Worm (Caenorhabditis elegans): Measurements from ENCODE around the gene srlf-4.

Gene srlf-4

DNA sequence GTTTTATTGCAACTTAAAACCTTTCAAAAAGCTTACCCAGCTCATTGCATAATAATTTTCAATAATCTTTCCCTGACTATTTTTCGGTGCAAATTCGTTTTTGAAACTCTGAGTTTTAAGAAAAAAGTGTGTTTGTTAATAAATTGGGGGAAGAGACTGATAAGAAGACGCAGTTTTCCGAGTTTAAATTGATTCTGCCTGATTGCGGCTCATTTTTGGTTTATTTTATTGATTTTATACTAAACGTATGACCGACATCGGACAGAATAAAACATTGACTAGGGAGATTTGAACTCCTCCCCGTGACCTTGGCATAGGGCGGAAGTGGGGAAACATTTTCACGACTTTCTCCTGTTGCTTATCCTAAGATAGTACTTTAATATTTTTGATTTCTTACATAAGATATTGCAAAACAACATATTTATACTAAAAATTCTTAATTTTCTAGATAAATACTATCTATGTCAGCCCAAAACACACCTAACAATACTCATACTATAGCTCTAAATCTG lies 27.8 kb downstream of the srlf-4 start, which contains the start of gene K08D8.7:
K08D8.7 (plus strand) TSS at position 462 of the 512 bp plus-strand sequence.
- TF ChIP-seq unc-39 (tag; optimal IDR thresholded peaks at IDR 0.05) (no peak), elt-3 (tag; optimal IDR thresholded peaks at IDR 0.05) (no peak), lsy-2 (tag; optimal IDR thresholded peaks at IDR 0.05) (no peak), bed-3 (GFP tag; optimal IDR thresholded peaks at IDR 0.05) (no peak), unc-120 (tag; optimal IDR thresholded peaks at IDR 0.05; ENCODE audit: poor library complexity, severe bottlenecking) (no peak), nhr-237 (tag; optimal IDR thresholded peaks at IDR 0.05) (no peak)

DNA sequence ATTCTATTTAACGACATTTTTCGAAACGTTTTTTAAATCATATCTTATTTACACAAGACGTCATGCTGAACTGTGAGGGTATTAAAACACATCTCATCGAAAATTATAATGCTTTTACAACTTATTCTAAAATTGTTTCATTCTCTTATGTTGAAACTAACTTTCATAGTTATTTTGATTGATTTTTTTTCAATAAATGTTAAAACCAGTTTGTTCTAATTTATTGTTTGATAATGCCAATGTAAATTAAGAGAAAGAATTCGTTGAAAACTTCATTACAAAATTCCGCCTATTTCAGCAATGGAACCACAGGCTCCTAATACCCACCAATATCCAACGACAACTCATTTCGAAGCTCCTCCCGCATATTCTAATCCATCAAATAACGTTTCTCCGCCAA lies 29.2 kb downstream of the srlf-4 start, which contains the start of gene K08D8.11:
K08D8.11 (plus strand) TSS at position 301 of the 400 bp plus-strand sequence.
- TF ChIP-seq ceh-43 (GFP tag; optimal IDR thresholded peaks at IDR 0.05) (no peak), pha-4 (tag; optimal IDR thresholded peaks at IDR 0.05) (no peak), ces-1 (GFP tag; optimal IDR thresholded peaks at IDR 0.05) (no peak), sem-2 (GFP tag; optimal IDR thresholded peaks at IDR 0.05) (no peak), unc-120 (tag; optimal IDR thresholded peaks at IDR 0.05; ENCODE audit: poor library complexity, severe bottlenecking) (no peak), unc-39 (tag; optimal IDR thresholded peaks at IDR 0.05) (no peak), mep-1 (tag; optimal IDR thresholded peaks at IDR 0.05) (no peak), nhr-76 (tag; optimal IDR thresholded peaks at IDR 0.05) (no peak), sptf-1 (tag; optimal IDR thresholded peaks at IDR 0.05) (no peak), ceh-39 (tag; optimal IDR thresholded peaks at IDR 0.05) (no peak), lin-32 (GFP tag; optimal IDR thresholded peaks at IDR 0.05) (no peak), ceh-83 (GFP tag; optimal IDR thresholded peaks at IDR 0.05) (no peak), tbx-8 (GFP tag; optimal IDR thresholded peaks at IDR 0.05) (no peak), flh-1 (GFP tag; optimal IDR thresholded peaks at IDR 0.05) (no peak), nhr-12 (tag; optimal IDR thresholded peaks at IDR 0.05) (no peak), lsy-2 (tag; optimal IDR thresholded peaks at IDR 0.05) (no peak), nhr-237 (tag; optimal IDR thresholded peaks at IDR 0.05) (no peak)

ce11 chrIV:12893166-12893565 lies 31.1 kb downstream of the srlf-4 start, which contains the start of gene K08D8.12:
K08D8.12 (plus strand) TSS chrIV:12893466.
- no peak for TF ChIP-seq lsy-2 (tag; optimal IDR thresholded peaks at IDR 0.05)
- TF ChIP-seq ces-1 (GFP tag; optimal IDR thresholded peaks at IDR 0.05) = no peak
- TF ChIP-seq mls-2 (tag; optimal IDR thresholded peaks at IDR 0.05) = no peak
- no peak for TF ChIP-seq pha-4 (tag; optimal IDR thresholded peaks at IDR 0.05)
- TF ChIP-seq nhr-76 (tag; optimal IDR thresholded peaks at IDR 0.05) = no peak
- TF ChIP-seq lin-32 (GFP tag; optimal IDR thresholded peaks at IDR 0.05) = no peak
- TF ChIP-seq snpc-4 (tag; optimal IDR thresholded peaks at IDR 0.05) = no peak
- TF ChIP-seq ham-2 (GFP tag; optimal IDR thresholded peaks at IDR 0.05) = no peak

- no peak for TF ChIP-seq mls-2 (tag; optimal IDR thresholded peaks at IDR 0.05)
- TF ChIP-seq sem-2 (GFP tag; optimal IDR thresholded peaks at IDR 0.05) = no peak
- no peak for TF ChIP-seq zip-8 (tag; optimal IDR thresholded peaks at IDR 0.05)
- no peak for TF ChIP-seq flh-1 (GFP tag; optimal IDR thresholded peaks at IDR 0.05)
- TF ChIP-seq nhr-12 (tag; optimal IDR thresholded peaks at IDR 0.05) = no peak
- TF ChIP-seq lin-32 (GFP tag; optimal IDR thresholded peaks at IDR 0.05) = no peak
- TF ChIP-seq lin-13 (tag; optimal IDR thresholded peaks at IDR 0.05) = no peak
- no peak for TF ChIP-seq snpc-4 (tag; optimal IDR thresholded peaks at IDR 0.05)
Observed at ce11 chrIV:12892194-12892593, 32.0 kb downstream of the srlf-4 start, which contains the start of gene K08D8.1. K08D8.1 (plus strand) TSS chrIV:12892494.

DNA sequence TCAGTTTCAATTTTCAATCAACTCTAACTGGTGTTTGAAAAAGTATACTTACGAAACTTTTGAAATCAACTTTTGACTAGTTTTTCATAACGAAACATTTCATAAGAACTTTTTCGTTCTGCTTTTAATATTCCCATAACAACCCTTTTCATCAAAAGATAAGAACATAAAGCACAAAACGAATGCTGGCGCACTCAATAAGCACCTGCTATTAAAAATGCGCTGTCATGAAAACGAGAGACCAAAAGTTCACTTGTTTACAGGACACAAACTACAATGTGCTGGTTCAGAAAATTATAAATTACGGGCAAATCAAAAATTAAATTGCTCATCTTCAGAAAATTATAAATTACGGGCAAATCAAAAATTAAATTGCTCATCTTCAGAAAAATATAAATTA lies 33.2 kb downstream of the srlf-4 start:
- TF ChIP-seq sptf-1 (tag; optimal IDR thresholded peaks at IDR 0.05) (no peak), nhr-237 (tag; optimal IDR thresholded peaks at IDR 0.05) (no peak), ceh-43 (GFP tag; optimal IDR thresholded peaks at IDR 0.05) (no peak), lsy-2 (tag; optimal IDR thresholded peaks at IDR 0.05) (no peak)

DNA sequence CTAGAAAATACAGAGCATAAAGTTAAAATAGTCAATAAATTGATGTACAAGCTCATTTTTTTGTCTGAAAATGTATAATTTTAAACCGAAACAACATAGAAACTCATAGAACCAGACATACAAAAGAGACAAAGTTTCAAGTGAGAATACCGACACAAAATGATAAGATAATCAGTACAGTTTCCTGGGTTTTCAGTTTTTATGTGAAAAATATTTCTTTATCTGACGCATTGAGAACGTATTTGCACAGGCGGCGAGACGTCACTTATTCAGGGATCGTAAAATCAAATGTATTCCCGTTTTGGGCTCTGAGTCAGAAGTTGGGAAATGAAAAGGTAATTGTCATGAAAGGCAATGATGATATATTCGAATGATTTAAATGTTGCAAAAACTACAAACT lies 33.8 kb downstream of the srlf-4 start, which contains the start of gene K08D8.6:
K08D8.6 (minus strand) TSS at position 64 of the 400 bp plus-strand sequence.
- TF ChIP-seq ces-1 (GFP tag; optimal IDR thresholded peaks at IDR 0.05) = no peak
- no peak for TF ChIP-seq lin-32 (GFP tag; optimal IDR thresholded peaks at IDR 0.05)

DNA sequence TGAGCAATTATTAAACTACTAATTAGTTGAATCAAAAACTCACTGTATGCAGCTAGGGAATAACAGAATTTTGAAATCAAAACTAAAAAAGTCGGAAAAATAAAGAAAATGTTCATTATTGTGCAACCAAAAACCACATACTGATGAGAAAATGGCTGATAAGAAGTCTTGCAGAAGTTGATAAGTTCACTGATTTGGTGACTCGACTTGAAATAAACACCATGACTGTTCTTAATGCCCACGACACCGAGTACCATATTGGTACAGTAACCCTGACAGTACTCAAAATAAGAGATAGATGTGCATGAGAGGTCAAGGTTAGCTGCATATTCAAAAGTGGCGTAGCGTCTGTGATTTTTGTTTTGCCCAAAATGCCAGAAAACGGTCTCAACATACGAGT lies 38.2 kb downstream of the srlf-4 start:
- TF ChIP-seq unc-39 (tag; optimal IDR thresholded peaks at IDR 0.05) (no peak), nhr-237 (tag; optimal IDR thresholded peaks at IDR 0.05) (no peak), elt-3 (tag; optimal IDR thresholded peaks at IDR 0.05) (no peak), hlh-1 (tag; optimal IDR thresholded peaks at IDR 0.05) (no peak)
